Fruit fly (Drosophila melanogaster): Measurements from ENCODE around the gene anchor.
A peak's percentile ranks its signal among the peaks of the same experiment; 100 is the strongest.

DNA sequence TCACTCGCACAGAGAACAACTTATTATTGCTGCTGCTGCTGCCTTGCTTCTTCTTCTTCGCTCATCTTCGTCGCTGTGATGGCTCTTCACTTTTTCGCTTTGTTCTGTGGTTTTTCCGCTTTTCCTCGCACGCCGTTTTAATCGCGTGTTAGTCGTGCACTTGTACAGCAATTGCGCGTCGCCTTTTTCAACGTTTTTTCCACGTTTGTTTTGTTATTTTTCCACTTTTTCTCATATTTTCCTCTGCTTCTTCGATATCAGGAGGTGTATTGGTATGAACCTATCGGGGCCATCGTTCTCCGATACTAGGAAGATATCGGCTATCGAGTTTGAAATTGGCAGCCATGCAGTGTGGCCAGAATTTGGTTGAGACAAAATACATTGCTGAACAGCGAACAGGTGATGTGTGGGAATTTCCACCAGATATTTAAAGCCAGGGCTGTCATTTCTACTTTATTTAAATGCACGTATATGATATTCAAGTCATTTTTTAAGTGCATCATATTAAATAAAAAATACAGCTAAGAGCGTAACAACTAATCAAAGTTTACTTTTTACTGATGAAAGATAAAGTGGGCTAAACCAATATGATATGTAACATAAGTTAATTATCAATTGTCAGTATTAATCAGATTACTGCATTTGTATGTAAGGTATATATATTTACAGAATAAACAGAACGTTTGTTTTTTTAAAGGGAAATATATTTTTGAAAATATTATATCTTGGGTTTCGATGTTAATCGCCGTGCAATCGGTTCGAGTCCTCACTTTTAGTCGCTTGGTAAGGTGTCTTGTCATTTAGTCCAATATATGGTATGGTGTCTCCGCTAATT, 47.5 kb downstream of the anchor start, which contains the start of gene Crtc:
- TF ChIP-seq Hr83 (GFP tag; optimal IDR thresholded peaks at IDR 0.05; ENCODE audit: poor library complexity, severe bottlenecking): no peak
- TF ChIP-seq Myc (optimal IDR thresholded peaks at IDR 0.05): peak; percentile 70
- no peak for TF ChIP-seq OdsH (GFP tag; optimal IDR thresholded peaks at IDR 0.05)
- no peak for TF ChIP-seq dmrt93B (GFP tag; optimal IDR thresholded peaks at IDR 0.05)
